Fruit fly (Drosophila melanogaster) whole organism, embryonic: ENCODE results near the gene gdl.

Experiments used
- Blimp-1 ChIP-seq: fragments of 200-800 bp; sonication (Bioruptor generic); optimal IDR thresholded peaks from 3 replicates; lab custom pipeline; 2018; ENCODE audit warnings: missing biosample characterization, missing genetic modification characterization, mild to moderate bottlenecking, moderate library complexity, missing genetic modification reagents
- CG10654 ChIP-seq: fragments of 200-800 bp; sonication (Bioruptor generic); optimal IDR thresholded peaks from 2 replicates; lab custom pipeline; 2016; ENCODE audit warnings: missing biosample characterization, missing genetic modification characterization
- CG13123 ChIP-seq: fragments of 200-800 bp; sonication (Bioruptor generic); optimal IDR thresholded peaks from 2 replicates; lab custom pipeline; 2016; ENCODE audit warnings: missing biosample characterization, missing genetic modification characterization
- CG13894 ChIP-seq: fragments of 200-800 bp; sonication (Bioruptor generic); optimal IDR thresholded peaks from 3 replicates; lab custom pipeline; 2018; ENCODE audit warnings: missing biosample characterization, mild to moderate bottlenecking, missing genetic modification characterization, moderate library complexity
- CG17328 ChIP-seq: fragments of 200-800 bp; sonication (Bioruptor generic); IDR thresholded peaks from 2 replicates; pipeline ENCODE4 v1.3.6; 2022; ENCODE audit warnings: missing biosample characterization, missing genetic modification characterization
- CG17802 ChIP-seq: fragments of 200-800 bp; sonication (Bioruptor generic); optimal IDR thresholded peaks from 2 replicates; lab custom pipeline; 2018; ENCODE audit warnings: missing biosample characterization, mild to moderate bottlenecking, missing genetic modification characterization, moderate library complexity
- CG2199 ChIP-seq: fragments of 200-800 bp; sonication (Bioruptor generic); IDR thresholded peaks from 3 replicates; pipeline ENCODE4 v1.3.6; 2022; ENCODE audit warnings: missing biosample characterization, missing genetic modification characterization
- CG3163 ChIP-seq: fragments of 200-800 bp; sonication (Bioruptor generic); optimal IDR thresholded peaks from 3 replicates; lab custom pipeline; 2016; ENCODE audit warnings: missing biosample characterization, missing genetic modification characterization
- CG6791 ChIP-seq: fragments of 200-800 bp; sonication (Bioruptor generic); IDR thresholded peaks from 3 replicates; pipeline ENCODE4 v1.3.6; 2022; ENCODE audit warnings: missing biosample characterization, missing genetic modification characterization; ENCODE audit not compliant: partially characterized antibody
- CG6854 ChIP-seq: fragments of 200-800 bp; sonication (Bioruptor generic); optimal IDR thresholded peaks from 3 replicates; lab custom pipeline; 2017; ENCODE audit warnings: missing biosample characterization, mild to moderate bottlenecking, missing genetic modification characterization
- CG7928 ChIP-seq: fragments of 200-800 bp; sonication (Bioruptor generic); optimal IDR thresholded peaks from 2 replicates; lab custom pipeline; 2017; ENCODE audit warnings: missing biosample characterization, mild to moderate bottlenecking, missing genetic modification characterization
- CG8281 ChIP-seq: fragments of 200-800 bp; sonication (Bioruptor generic); optimal IDR thresholded peaks from 2 replicates; lab custom pipeline; 2018; ENCODE audit warnings: missing biosample characterization, mild to moderate bottlenecking, missing genetic modification characterization, moderate library complexity
- CG9437 ChIP-seq: fragments of 200-800 bp; sonication (Bioruptor generic); optimal IDR thresholded peaks from 2 replicates; lab custom pipeline; 2018; ENCODE audit warnings: missing biosample characterization, mild to moderate bottlenecking, missing genetic modification characterization
- CG9817 ChIP-seq: fragments of 200-800 bp; sonication (Bioruptor generic); optimal IDR thresholded peaks from 2 replicates; lab custom pipeline; 2018; ENCODE audit warnings: missing biosample characterization, mild to moderate bottlenecking, missing genetic modification characterization, moderate library complexity
- CHES-1-like ChIP-seq: fragments of 200-800 bp; sonication (Bioruptor generic); optimal IDR thresholded peaks from 2 replicates; lab custom pipeline; 2016; ENCODE audit warnings: missing biosample characterization, missing genetic modification characterization
- Dip3 ChIP-seq: fragments of 200-800 bp; sonication (Bioruptor generic); optimal IDR thresholded peaks from 3 replicates; lab custom pipeline; 2016; ENCODE audit warnings: missing biosample characterization, missing genetic modification characterization
- Dll ChIP-seq: fragments of 200-800 bp; sonication (Bioruptor generic); IDR thresholded peaks from 4 replicates; pipeline ENCODE4 v1.3.6; 2022; ENCODE audit warnings: missing biosample characterization, missing genetic modification characterization; ENCODE audit not compliant: partially characterized antibody
- ERR ChIP-seq: fragments of 200-800 bp; sonication (Bioruptor generic); optimal IDR thresholded peaks from 2 replicates; lab custom pipeline; 2016; ENCODE audit warnings: missing biosample characterization, missing genetic modification characterization
- Fer2 ChIP-seq: fragments of 200-800 bp; sonication (Bioruptor generic); optimal IDR thresholded peaks from 2 replicates; lab custom pipeline; 2018; ENCODE audit warnings: missing biosample characterization, mild to moderate bottlenecking, missing genetic modification characterization, moderate library complexity
- H2.0 ChIP-seq: fragments of 200-800 bp; sonication (Bioruptor generic); IDR thresholded peaks from 2 replicates; pipeline ENCODE4 v1.3.6; 2022; ENCODE audit warnings: missing biosample characterization, missing genetic modification characterization
- Hr3 ChIP-seq: fragments of 200-800 bp; sonication (Bioruptor generic); optimal IDR thresholded peaks from 3 replicates; lab custom pipeline; 2016; ENCODE audit warnings: missing biosample characterization, missing genetic modification characterization
- Hr39 ChIP-seq: fragments of >200 bp; optimal IDR thresholded peaks from 2 replicates; lab custom pipeline; 2017
- NC2β ChIP-seq: fragments of 200-800 bp; sonication (Bioruptor generic); optimal IDR thresholded peaks from 2 replicates; lab custom pipeline; 2016; ENCODE audit warnings: missing biosample characterization, missing genetic modification characterization
- Neu2 ChIP-seq: fragments of 200-800 bp; sonication (Bioruptor generic); optimal IDR thresholded peaks from 3 replicates; lab custom pipeline; 2016; ENCODE audit warnings: missing biosample characterization, missing genetic modification characterization, borderline replicate concordance
- Nf-YC ChIP-seq: fragments of 200-800 bp; optimal IDR thresholded peaks from 3 replicates; lab custom pipeline; 2019; ENCODE audit warnings: missing biosample characterization, mild to moderate bottlenecking, missing genetic modification characterization, moderate library complexity
- NfI ChIP-seq: fragments of 200-800 bp; sonication (Bioruptor generic); optimal IDR thresholded peaks from 3 replicates; lab custom pipeline; 2018; ENCODE audit warnings: missing biosample characterization, mild to moderate bottlenecking, missing genetic modification characterization, moderate library complexity
- Opbp ChIP-seq: fragments of 200-800 bp; sonication (Bioruptor generic); IDR thresholded peaks from 3 replicates; pipeline ENCODE4 v1.3.6; 2022; ENCODE audit warnings: missing biosample characterization, missing genetic modification characterization; ENCODE audit not compliant: partially characterized antibody
- Sry-δ ChIP-seq: fragments of 200-800 bp; sonication (Bioruptor generic); optimal IDR thresholded peaks from 2 replicates; lab custom pipeline; 2016; ENCODE audit warnings: missing biosample characterization, missing genetic modification characterization
- Stat92E ChIP-seq, 3 experiments: fragments of >200 bp in 2 of 3; fragments of 200-800 bp in 1 of 3; sonication (Bioruptor generic) in 1 of 3; optimal IDR thresholded peaks; 2 replicates each; lab custom pipeline; 2017 to 2019; ENCODE audit warnings: missing biosample characterization in 3 of 3, missing genetic modification characterization in 3 of 3, mild to moderate bottlenecking in 1 of 3, moderate library complexity in 1 of 3
- ato ChIP-seq: fragments of 200-800 bp; sonication (Bioruptor generic); IDR thresholded peaks from 2 replicates; pipeline ENCODE4 v1.3.6; 2022; ENCODE audit warnings: missing biosample characterization, missing genetic modification characterization; ENCODE audit not compliant: partially characterized antibody
- bcd ChIP-seq: fragments of 200-800 bp; sonication (Bioruptor generic); optimal IDR thresholded peaks from 2 replicates; lab custom pipeline; 2017; ENCODE audit warnings: missing biosample characterization, mild to moderate bottlenecking, missing genetic modification characterization
- btn ChIP-seq: fragments of 200-800 bp; sonication (Bioruptor generic); optimal IDR thresholded peaks from 2 replicates; lab custom pipeline; 2016; ENCODE audit warnings: missing biosample characterization, missing genetic modification characterization
- cad ChIP-seq: fragments of >200 bp; optimal IDR thresholded peaks from 2 replicates; lab custom pipeline; 2017; ENCODE audit warnings: missing biosample characterization, missing genetic modification characterization
- chm ChIP-seq: fragments of 200-800 bp; sonication (Bioruptor generic); IDR thresholded peaks from 2 replicates; pipeline ENCODE4 v1.3.6; 2022; ENCODE audit warnings: missing biosample characterization, missing genetic modification characterization
- dati ChIP-seq: fragments of 200-800 bp; sonication (Bioruptor generic); IDR thresholded peaks from 2 replicates; pipeline ENCODE4 v1.3.6; 2022; ENCODE audit warnings: missing biosample characterization, missing genetic modification characterization
- emc ChIP-seq: fragments of 200-800 bp; sonication (Bioruptor generic); optimal IDR thresholded peaks from 2 replicates; lab custom pipeline; 2016; ENCODE audit warnings: missing biosample characterization, missing genetic modification characterization
- fd3F ChIP-seq: fragments of 200-800 bp; sonication (Bioruptor generic); optimal IDR thresholded peaks from 2 replicates; lab custom pipeline; 2018; ENCODE audit warnings: missing biosample characterization, mild to moderate bottlenecking, missing genetic modification characterization, moderate library complexity
- gem ChIP-seq: fragments of 200-800 bp; sonication (Bioruptor generic); optimal IDR thresholded peaks from 2 replicates; lab custom pipeline; 2019; ENCODE audit warnings: missing biosample characterization, mild to moderate bottlenecking, missing genetic modification characterization, moderate library complexity
- grau ChIP-seq: fragments of 200-800 bp; optimal IDR thresholded peaks from 3 replicates; lab custom pipeline; 2019; ENCODE audit warnings: missing biosample characterization, mild to moderate bottlenecking, missing genetic modification characterization, moderate library complexity
- gt ChIP-seq: fragments of 200-800 bp; sonication (Bioruptor generic); IDR thresholded peaks from 2 replicates; pipeline ENCODE4 v1.3.6; 2022; ENCODE audit warnings: missing biosample characterization, missing genetic modification characterization
- jumu ChIP-seq: fragments of 200-800 bp; sonication (Bioruptor generic); optimal IDR thresholded peaks from 3 replicates; lab custom pipeline; 2016; ENCODE audit warnings: missing biosample characterization, missing genetic modification characterization
- oc ChIP-seq: fragments of 200-800 bp; sonication (Bioruptor generic); optimal IDR thresholded peaks from 2 replicates; lab custom pipeline; 2018; ENCODE audit warnings: missing biosample characterization, mild to moderate bottlenecking, missing genetic modification characterization, moderate library complexity
- scrt ChIP-seq: fragments of 200-800 bp; sonication (Bioruptor generic); optimal IDR thresholded peaks from 2 replicates; lab custom pipeline; 2018; ENCODE audit warnings: missing biosample characterization, mild to moderate bottlenecking, missing genetic modification characterization, moderate library complexity
- sens ChIP-seq: fragments of 200-800 bp; sonication (Bioruptor generic); peaks from one replicate; lab custom pipeline; 2016; ENCODE audit warnings: missing biosample characterization, missing genetic modification characterization
- slou ChIP-seq: fragments of 200-800 bp; sonication (Bioruptor generic); optimal IDR thresholded peaks from 3 replicates; lab custom pipeline; 2016; ENCODE audit warnings: missing biosample characterization, missing genetic modification characterization
- sob ChIP-seq: fragments of 200-800 bp; sonication (Bioruptor generic); IDR thresholded peaks from 2 replicates; pipeline ENCODE4 v1.3.6; 2022; ENCODE audit warnings: missing biosample characterization, missing genetic modification characterization
- stwl ChIP-seq: fragments of 200-800 bp; sonication (Bioruptor generic); optimal IDR thresholded peaks from 3 replicates; lab custom pipeline; 2018; ENCODE audit warnings: missing biosample characterization, mild to moderate bottlenecking, missing genetic modification characterization, moderate library complexity
- trh ChIP-seq: fragments of 200-800 bp; sonication (Bioruptor generic); optimal IDR thresholded peaks from 2 replicates; lab custom pipeline; 2016; ENCODE audit warnings: missing biosample characterization, missing genetic modification characterization
- wek ChIP-seq: fragments of 200-800 bp; sonication (Bioruptor generic); optimal IDR thresholded peaks from 3 replicates; lab custom pipeline; 2018; ENCODE audit warnings: missing biosample characterization, mild to moderate bottlenecking, missing genetic modification characterization, moderate library complexity

gdl gene

dm6 chr3L:15507148-15507896 lies 1.9 kb upstream of the gdl start (continued):
- no peak for TF ChIP-seq sob (GFP tag; lab: Robert Waterston, UW)
- no peak for TF ChIP-seq fd3F (GFP tag; lab: Kevin White, UChicago)
- TF ChIP-seq CG9437 = peak; percentile 19
- peak; percentile 62 for TF ChIP-seq sens (GFP tag; lab: Kevin White, UChicago)
- TF ChIP-seq CG17802 (tag; lab: Kevin White, UChicago) = peak; percentile 90
- TF ChIP-seq H2.0 = no peak
- no peak for TF ChIP-seq Dip3
- TF ChIP-seq Fer2 (tag; lab: Kevin White, UChicago) = no peak
- TF ChIP-seq Dll (GFP tag; lab: Robert Waterston, UW) = 0 out of 4 replicates have a peak, but pooled peaks have one; percentile 46
- no peak for TF ChIP-seq wek (GFP tag; lab: Kevin White, UChicago)
- no peak for TF ChIP-seq Nf-YC
- peak; percentile 11 for TF ChIP-seq CG3163 (GFP tag; lab: Kevin White, UChicago)
- 0 out of 2 replicates have a peak, but pooled peaks have one; percentile 21 for TF ChIP-seq chm (GFP tag; lab: Robert Waterston, UW)
- no peak for TF ChIP-seq grau (tag; lab: Kevin White, UChicago)
- TF ChIP-seq CG2199 (GFP tag; lab: Robert Waterston, UW) = 0 out of 3 replicates have a peak, but pooled peaks have one; percentile 35

DNA sequence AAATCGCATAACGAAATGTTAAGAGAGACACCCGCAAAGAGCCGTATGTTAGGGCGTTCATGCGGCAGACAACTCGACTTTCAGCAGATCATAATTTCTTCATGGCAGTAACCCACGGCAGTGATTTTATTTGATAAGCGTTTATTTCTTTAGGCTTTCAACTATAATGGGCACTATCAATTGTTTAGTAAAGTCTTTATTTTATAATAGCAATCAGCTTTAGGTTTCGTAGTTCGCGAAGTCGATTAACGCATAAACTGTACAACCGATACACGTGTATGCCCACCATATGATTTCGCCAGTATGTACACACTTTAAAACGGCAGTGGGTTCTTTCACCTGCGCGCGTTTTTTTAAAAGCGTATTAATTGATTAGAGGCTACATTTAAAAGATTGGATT lies 1.0 kb upstream of the gdl start, which contains the start of gene CG7841:
CG7841 (minus strand) TSS at position 20 of the 400 bp plus-strand sequence.
- TF ChIP-seq CG6791 (GFP tag; lab: Robert Waterston, UW) (no peak), gt (GFP tag; lab: Robert Waterston, UW) (peak; percentile 66), NC2β (GFP tag; lab: Kevin White, UChicago) (peak; percentile 98), Hr39 (no peak), Hr3 (GFP tag; lab: Kevin White, UChicago) (peak; percentile 92), Sry-δ (peak; percentile 73), stwl (tag; lab: Kevin White, UChicago) (peak; percentile 78), CG6854 (peak; percentile 99), CHES-1-like (GFP tag; lab: Kevin White, UChicago) (peak; percentile 96), Blimp-1 (GFP tag; lab: Kevin White, UChicago) (peak; percentile 97), Neu2 (peak; percentile 91), ERR (GFP tag; lab: Kevin White, UChicago) (peak; percentile 97), emc (GFP tag; lab: Kevin White, UChicago) (peak; percentile 90), slou (peak; percentile 89), gem (tag; lab: Kevin White, UChicago) (peak; percentile 99), bcd (GFP tag; lab: Kevin White, UChicago) (peak; percentile 96), btn (GFP tag; lab: Kevin White, UChicago) (peak; percentile 94), Stat92E (GFP tag; optimal IDR thresholded peaks at IDR 0.05; lab: Kevin White, UChicago) (peak in 1 of 3 experiments; percentile 95), jumu (GFP tag; lab: Kevin White, UChicago) (peak; percentile 96), ato (GFP tag; lab: Robert Waterston, UW) (no peak), NfI (GFP tag; lab: Kevin White, UChicago) (peak; percentile 98), CG9817 (peak; percentile 96), CG13894 (tag; lab: Kevin White, UChicago) (peak; percentile 98), CG17328 (GFP tag; lab: Robert Waterston, UW) (peak; percentile 98), Opbp (GFP tag; lab: Robert Waterston, UW) (no peak), cad (no peak), dati (GFP tag; lab: Robert Waterston, UW) (peak; percentile 87; the same call in 1 of the 2 replicates), oc (peak; percentile 97), trh (peak; percentile 92), CG8281 (tag; lab: Kevin White, UChicago) (peak; percentile 89), CG13123 (GFP tag; lab: Kevin White, UChicago) (peak; percentile 91), CG10654 (peak; percentile 96), CG7928 (peak; percentile 83), scrt (GFP tag; lab: Kevin White, UChicago) (peak; percentile 98)
